Worm (Caenorhabditis elegans): ENCODE results near the gene Y22D7AL.16.

ce11 chrIII:1664761-1665266, at the start of gene Y22D7AL.16:
- TF ChIP-seq ceh-24 (tag; optimal IDR thresholded peaks at IDR 0.05): no peak
- TF ChIP-seq pag-3 (tag; optimal IDR thresholded peaks at IDR 0.05; ENCODE audit: borderline replicate concordance): no peak
- TF ChIP-seq fkh-10 (GFP tag; optimal IDR thresholded peaks at IDR 0.05): no peak
- no peak for TF ChIP-seq nhr-11 (tag; optimal IDR thresholded peaks at IDR 0.05)
- no peak for TF ChIP-seq ceh-6 (GFP tag; optimal IDR thresholded peaks at IDR 0.05)
- no peak for TF ChIP-seq lim-6 (tag; optimal IDR thresholded peaks at IDR 0.05)
- TF ChIP-seq pha-4 (tag; optimal IDR thresholded peaks at IDR 0.05): no peak
- TF ChIP-seq hlh-30 (tag; optimal IDR thresholded peaks at IDR 0.05; ENCODE audit: insufficient read depth): no peak
- TF ChIP-seq hlh-13 (GFP tag; optimal IDR thresholded peaks at IDR 0.05): no peak
- no peak for TF ChIP-seq nhr-232 (tag; optimal IDR thresholded peaks at IDR 0.05)
